Fruit fly (Drosophila melanogaster) whole organism, embryonic: ENCODE data around the gene Shal.

Experiments
- CG8281 ChIP-seq: fragments of 200-800 bp; sonication (Bioruptor generic); optimal IDR thresholded peaks from 2 replicates; lab custom pipeline; 2018; ENCODE audit warnings: missing biosample characterization, mild to moderate bottlenecking, missing genetic modification characterization, moderate library complexity
- Gug ChIP-seq: fragments of 200-800 bp; sonication (Bioruptor generic); IDR thresholded peaks from 4 replicates; pipeline ENCODE4 v1.3.6; 2022; ENCODE audit warnings: missing biosample characterization, missing genetic modification characterization
- HHEX ChIP-seq: fragments of 200-800 bp; sonication (Bioruptor generic); optimal IDR thresholded peaks from 3 replicates; lab custom pipeline; 2017; ENCODE audit warnings: missing biosample characterization, mild to moderate bottlenecking, missing genetic modification characterization, missing genetic modification reagents
- Med ChIP-seq: fragments of 200-800 bp; sonication (Bioruptor generic); peaks from one replicate; lab custom pipeline; 2016; ENCODE audit warnings: missing biosample characterization, missing genetic modification characterization, mild to moderate bottlenecking, inconsistent platforms, moderate library complexity
- Opbp ChIP-seq: fragments of 200-800 bp; sonication (Bioruptor generic); IDR thresholded peaks from 3 replicates; pipeline ENCODE4 v1.3.6; 2022; ENCODE audit warnings: missing biosample characterization, missing genetic modification characterization; ENCODE audit not compliant: partially characterized antibody
- inv ChIP-seq: fragments of 200-800 bp; sonication (Bioruptor generic); IDR thresholded peaks from 2 replicates; pipeline ENCODE4 v1.3.6; 2022; ENCODE audit warnings: missing biosample characterization, missing genetic modification characterization; ENCODE audit not compliant: partially characterized antibody
- lov ChIP-seq, 2 experiments: fragments of 200-800 bp in 1 of 2; fragments of >200 bp in 1 of 2; sonication (Bioruptor generic) in 1 of 2; IDR thresholded peaks in 1 of 2; optimal IDR thresholded peaks in 1 of 2; 2 replicates in 1 of 2; 3 replicates in 1 of 2; pipeline versions ENCODE4 v1.3.6 to Lab custom; 2017 to 2022; ENCODE audit warnings: missing biosample characterization in 1 of 2, missing genetic modification characterization in 1 of 2

- TF ChIP-seq Opbp (GFP tag; lab: Robert Waterston, UW) (no peak), Med (GFP tag; lab: Kevin White, UChicago) (peak; percentile 53), inv (GFP tag; lab: Robert Waterston, UW) (no peak), HHEX (GFP tag; lab: Kevin White, UChicago) (no peak), Gug (no peak), lov (optimal IDR thresholded peaks at IDR 0.05; lab: Kevin White, UChicago) (no peak), lov (GFP tag; IDR thresholded peaks at IDR 0.05; lab: Robert Waterston, UW) (no peak), CG8281 (no peak)
Observed at dm6 chr3L:19559171-19559570, 25.2 kb downstream of the Shal start.
